Fruit fly (Drosophila melanogaster) ovary, adult (tissue): ENCODE results near the gene tj.

ENCODE experiments used
- CG17801 ChIP-seq: fragments of 200-800 bp; optimal IDR thresholded peaks from 2 replicates; lab custom pipeline; 2019; ENCODE audit warnings: missing biosample characterization, mild to moderate bottlenecking, missing genetic modification characterization, moderate library complexity; ENCODE audit not compliant: partially characterized antibody

tj gene

dm6 chr2L:19463824-19464317, at the start of gene tj:
tj (plus strand) TSS chr2L:19464267.
- TF ChIP-seq CG17801: no peak

DNA sequence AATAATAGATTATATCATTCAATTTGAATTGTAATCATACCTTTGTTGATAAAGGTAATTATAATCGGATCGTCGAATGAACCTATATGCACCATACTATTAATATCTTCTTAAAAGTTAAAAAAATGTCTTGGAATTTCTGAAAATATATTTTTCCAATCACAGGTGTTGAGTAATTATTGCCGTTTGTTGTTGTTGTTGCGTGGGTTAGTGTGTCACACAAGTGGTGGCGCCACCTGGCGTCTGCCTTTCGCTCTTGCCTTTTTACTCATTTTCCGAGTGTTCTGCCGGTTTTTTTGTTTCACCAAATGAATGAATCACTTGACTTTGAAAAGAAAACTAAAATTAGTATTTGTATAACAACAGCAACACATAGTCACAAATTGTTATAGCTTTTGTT, 48.9 kb upstream of the tj start:
- no peak for TF ChIP-seq CG17801

- no peak for TF ChIP-seq CG17801
Measured at dm6 chr2L:19415859-19416258, 48.2 kb upstream of the tj start.

DNA sequence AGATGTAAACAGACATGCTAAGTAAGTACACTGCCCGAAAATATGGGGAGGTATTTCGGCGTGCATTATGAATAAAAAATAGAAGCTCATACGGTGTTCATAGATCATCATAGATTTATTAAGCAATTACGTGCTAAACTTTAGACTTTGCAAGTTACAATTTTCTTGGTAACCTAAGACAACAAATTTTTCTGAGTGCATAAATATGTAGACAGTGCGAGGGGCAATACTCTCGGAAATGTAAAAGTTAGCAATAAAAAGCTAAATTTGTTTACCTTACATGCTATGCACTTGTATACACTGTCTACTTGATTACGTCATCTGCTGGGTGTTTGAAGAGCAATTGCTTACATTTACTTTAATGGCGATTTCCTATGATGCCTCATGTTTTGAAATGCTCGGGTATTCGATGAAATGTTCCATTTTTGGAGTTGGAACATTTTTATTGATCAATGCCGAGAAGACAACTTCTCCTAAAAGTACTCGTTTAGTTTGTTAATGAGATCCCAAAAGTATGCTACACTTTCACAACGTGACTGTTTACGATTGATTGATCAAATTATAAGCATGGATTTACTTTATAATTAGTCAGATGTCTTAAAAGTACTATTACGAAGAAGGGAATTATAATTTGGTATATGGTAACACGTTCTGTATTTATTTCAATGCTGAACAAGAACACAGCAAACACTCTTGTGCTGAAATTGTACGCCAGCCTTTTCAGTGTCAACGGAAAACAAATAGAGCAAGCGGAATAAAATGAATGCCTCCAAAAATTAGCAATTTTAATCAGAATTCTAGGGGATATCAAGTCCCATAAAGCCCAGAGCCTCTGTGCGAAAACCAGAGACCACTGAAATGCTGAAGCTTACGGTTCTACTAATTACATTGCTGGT, 47.2 kb upstream of the tj start, which contains the start of gene Lectin-galC1:
Lectin-galC1 (plus strand) TSS at position 846 of the 896 bp plus-strand sequence.
- TF ChIP-seq CG17801: peak; percentile 41

DNA sequence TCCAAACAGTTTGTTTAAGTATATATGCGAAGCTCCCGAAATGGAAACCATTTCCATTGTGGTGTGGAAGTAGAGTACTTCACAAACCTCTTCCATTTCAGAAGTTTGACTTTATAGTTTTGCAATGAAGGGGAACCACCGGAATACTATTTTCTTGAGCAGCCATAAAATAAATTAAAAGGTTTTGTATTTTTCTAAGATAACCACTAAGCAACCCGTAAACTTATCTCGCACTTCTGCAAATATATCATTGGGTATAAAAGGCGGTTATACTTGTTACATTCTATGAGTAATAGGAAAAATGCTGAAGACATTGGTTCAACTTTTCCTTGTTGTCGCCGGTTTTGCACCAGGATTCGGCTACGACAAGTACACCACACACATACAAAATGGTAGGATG, 46.0 kb upstream of the tj start, which contains the start of gene lectin-37Da:
lectin-37Da (plus strand) TSS at position 301 of the 400 bp plus-strand sequence.
- TF ChIP-seq CG17801: no peak

dm6 chr2L:19418872-19419271, 45.2 kb upstream of the tj start, which contains the start of gene lectin-37Db:
lectin-37Db (plus strand) TSS chr2L:19419075.
- TF ChIP-seq CG17801: no peak

DNA sequence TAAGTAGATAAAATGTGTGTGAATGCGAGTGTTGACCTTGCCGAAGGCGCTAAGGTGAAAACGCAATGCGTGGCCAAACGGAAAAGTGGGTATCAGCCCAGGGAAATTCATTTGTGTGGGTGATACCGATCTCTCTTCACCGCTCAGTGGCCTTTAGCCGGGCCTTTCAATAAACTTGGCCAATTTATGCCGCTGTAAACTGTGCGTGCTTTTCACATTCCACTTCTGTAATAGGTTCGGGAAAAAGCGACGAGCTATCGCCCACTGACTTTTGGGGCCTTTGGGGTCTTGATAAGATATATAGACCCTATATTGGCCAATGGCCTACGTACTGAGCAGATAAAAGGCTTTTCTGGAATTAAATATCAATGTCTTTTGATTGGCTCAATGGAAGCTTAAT, 42.5 kb upstream of the tj start:
- no peak for TF ChIP-seq CG17801

DNA sequence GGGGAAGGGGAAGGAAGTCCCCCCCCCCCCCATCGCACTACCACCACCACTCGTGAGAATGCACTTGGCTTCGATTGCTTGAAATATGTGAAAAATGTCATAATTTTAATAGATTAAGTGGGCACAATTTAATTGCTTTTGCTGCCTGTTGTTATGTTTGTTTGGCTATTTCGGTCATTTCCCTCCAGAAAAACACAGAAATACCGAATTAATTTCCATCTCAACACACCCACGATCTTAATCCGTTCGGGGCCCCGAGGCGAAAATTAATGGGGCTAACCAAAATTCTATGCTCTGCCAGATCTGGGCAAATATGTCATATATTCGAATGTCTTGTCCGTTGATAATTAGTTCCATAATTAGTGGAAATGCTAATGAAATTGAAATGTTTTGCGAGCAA, 41.4 kb upstream of the tj start:
- TF ChIP-seq CG17801: no peak

dm6 chr2L:19423467-19424122, 40.5 kb upstream of the tj start, which contains the start of the genes Alp12 and CG13085:
Alp12 (plus strand) TSS chr2L:19424050.
CG13085 (plus strand) TSS chr2L:19424050.
- TF ChIP-seq CG17801: peak; percentile 91

DNA sequence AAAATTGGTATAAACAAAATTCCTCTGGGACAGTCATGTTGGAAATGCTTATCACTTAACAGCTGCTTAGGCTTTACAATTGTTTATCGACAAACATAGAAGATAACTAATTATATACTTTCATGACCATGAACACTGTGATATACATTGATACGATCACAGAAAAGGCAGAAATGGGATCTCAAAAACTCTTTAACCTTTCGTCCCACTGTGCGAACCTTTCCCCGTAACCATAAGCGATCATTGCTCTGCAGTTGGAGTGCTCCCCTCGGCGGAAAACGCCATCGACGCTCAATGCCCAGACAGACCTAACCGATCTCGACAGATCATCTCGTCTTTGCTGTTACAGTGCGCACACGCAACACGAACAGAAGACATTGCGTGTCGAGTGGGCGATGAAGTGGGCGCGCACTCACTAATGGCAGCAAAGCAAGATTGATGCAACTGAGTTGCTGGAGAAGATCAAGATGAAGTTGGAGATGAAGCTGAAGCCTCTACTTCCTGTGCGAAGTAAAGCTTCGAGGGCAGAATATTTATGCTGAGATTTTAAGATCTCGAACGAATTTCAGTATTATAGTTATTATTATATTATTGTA, 39.7 kb upstream of the tj start:
- TF ChIP-seq CG17801: no peak

- peak; percentile 14 for TF ChIP-seq CG17801
Measured at dm6 chr2L:19425105-19425504, 39.0 kb upstream of the tj start.

- TF ChIP-seq CG17801: peak; percentile 22
Measured at dm6 chr2L:19425765-19426329, 38.2 kb upstream of the tj start.

- peak; percentile 6 for TF ChIP-seq CG17801
Measured at dm6 chr2L:19426330-19426781, 37.7 kb upstream of the tj start, which contains the start of gene Pax. Pax (minus strand) TSS chr2L:19426596.

DNA sequence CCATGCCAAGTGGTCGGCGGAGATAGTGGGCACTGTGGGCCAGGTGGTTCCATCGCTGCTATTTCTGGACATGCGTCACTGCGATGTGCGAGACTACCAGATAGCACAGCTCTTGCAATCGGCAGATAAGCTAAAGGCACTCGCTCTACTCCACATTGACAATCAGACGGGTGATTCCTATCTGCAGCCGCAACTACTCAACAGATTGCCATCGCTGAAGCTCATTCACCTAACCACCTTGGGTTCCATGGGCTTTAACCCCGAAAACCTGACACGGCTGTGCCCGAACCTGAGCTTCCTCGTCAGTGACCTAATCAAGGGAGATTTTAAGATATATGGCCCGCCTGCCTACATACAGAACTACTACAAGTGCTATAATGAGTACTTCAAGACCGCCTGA, 34.3 kb upstream of the tj start:
- TF ChIP-seq CG17801: no peak

DNA sequence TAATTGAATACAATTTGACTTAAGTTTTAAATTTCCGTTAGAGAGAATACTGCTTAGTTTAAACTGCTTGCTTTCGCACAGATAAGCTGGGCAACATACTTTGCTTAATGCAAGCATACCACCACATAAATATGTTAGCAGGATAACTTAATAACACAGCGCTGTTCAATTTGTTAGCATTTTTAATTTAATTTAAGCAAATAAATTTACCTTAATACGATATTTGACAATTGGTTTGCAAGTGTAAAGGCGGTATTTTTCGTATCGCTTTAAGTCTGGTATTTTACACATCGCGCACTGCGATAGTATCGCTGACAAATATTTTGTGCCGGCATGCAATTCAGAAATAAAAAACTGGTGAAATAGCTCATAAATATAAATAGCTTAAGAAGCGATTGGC, 33.7 kb upstream of the tj start, which contains the start of gene RtcB:
RtcB (plus strand) TSS at position 301 of the 400 bp plus-strand sequence.
- no peak for TF ChIP-seq CG17801

dm6 chr2L:19432424-19433015, 31.5 kb upstream of the tj start, which contains the start of gene Rab9:
Rab9 (plus strand) TSS chr2L:19432574.
- peak; percentile 65 for TF ChIP-seq CG17801
